Fruit fly (Drosophila melanogaster) S2 (cell line): ENCODE results near the gene RpL34b.

Experiments
- CG8478 ChIP-seq: fragments of >200 bp; optimal IDR thresholded peaks from 2 replicates; lab custom pipeline; 2018
- CTCF ChIP-seq, 2 experiments: fragments of >200 bp; optimal IDR thresholded peaks; 2 replicates each; lab custom pipeline; 2018

Gene RpL34b

dm6 chr3R:9365893-9366500 lies 35.0 kb downstream of the RpL34b start:
- TF ChIP-seq CG8478 = no peak
- TF ChIP-seq CTCF (optimal IDR thresholded peaks at IDR 0.05; lab: Kevin White, UChicago) = no peak

dm6 chr3R:9365121-9365520 lies 35.9 kb downstream of the RpL34b start, which contains the start of gene Srr:
Gene Srr (plus strand): TSS chr3R:9365398.
- TF ChIP-seq CG8478 (no peak), CTCF (optimal IDR thresholded peaks at IDR 0.05; lab: Kevin White, UChicago) (no peak)

DNA sequence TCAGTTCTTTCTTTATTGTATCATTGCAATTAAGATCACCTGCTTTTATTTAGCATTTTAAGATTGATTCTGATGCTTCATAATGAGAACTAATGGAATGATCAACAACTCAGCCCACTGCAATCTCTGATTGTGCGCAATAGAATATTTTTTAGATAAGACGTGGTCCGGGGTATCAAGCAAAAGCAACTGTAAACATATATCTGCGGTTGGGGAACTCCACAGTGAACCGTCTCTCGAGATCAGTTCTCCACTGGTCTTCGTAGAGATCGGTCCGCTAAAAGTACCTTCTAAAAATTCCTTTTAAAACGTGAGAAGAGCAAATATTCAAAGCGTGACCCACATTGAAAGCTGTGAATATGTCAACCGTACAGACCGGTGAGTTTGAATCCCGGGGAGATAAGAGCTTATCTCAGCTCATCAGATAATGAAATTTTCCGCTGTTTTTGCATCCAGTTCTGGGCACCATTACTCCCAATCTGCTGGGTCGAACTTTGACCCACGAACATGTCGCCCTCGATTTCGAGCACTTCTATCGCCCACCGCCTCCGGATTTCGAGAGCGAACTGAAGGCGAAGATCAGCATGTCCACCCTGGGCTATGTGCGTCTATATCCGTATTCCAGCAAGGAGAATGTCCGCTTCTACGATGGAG lies 37.8 kb downstream of the RpL34b start, which contains the start of gene CG18473:
Gene CG18473 (plus strand): TSS at position 240 of the 654 bp plus-strand sequence.
- TF ChIP-seq CG8478 (no peak), CTCF (optimal IDR thresholded peaks at IDR 0.05; lab: Kevin White, UChicago) (no peak)

DNA sequence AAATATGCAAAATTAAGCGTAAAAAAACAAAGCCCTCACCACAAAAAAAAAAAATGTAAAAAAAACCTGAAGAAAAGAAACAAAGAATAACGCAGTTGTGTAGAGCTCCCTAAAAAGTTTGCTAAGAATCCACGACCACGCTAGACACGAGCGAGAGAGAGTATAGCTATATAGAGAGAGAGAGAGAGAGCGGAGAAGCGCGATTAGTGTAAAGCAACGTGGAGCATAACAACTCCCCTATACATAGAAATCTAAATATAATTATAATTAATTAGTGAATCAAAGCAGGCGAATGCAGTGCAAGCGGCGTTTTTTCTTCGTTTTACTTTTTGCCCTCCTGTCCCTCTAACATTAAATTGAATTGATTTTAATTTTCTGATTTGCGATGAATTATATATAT lies 41.6 kb downstream of the RpL34b start:
- TF ChIP-seq CG8478 (no peak), CTCF (optimal IDR thresholded peaks at IDR 0.05; lab: Kevin White, UChicago) (no peak)

DNA sequence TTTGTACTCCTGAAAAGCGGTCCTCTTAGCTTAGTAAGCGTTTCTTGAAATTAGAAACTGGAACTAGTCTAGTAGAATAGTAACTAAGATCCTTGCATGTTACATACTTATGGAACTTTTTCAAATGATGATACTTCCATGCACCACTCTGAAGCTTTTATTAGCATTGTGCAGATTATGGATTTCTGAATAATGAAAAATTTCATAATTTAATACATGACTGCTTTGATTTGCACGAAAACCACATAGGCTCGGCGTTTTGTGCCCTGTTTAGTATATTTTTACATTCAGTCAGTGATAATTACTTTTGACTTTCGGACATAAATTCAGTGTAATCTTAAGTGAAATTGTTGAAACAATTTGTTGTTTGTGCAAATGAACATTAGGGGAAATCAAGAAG lies 45.8 kb downstream of the RpL34b start, which contains the start of gene CG43675:
Gene CG43675 (plus strand): TSS at position 301 of the 400 bp plus-strand sequence.
- TF ChIP-seq CG8478 = no peak
- TF ChIP-seq CTCF (optimal IDR thresholded peaks at IDR 0.05; lab: Kevin White, UChicago) = no peak

- no peak for TF ChIP-seq CTCF (optimal IDR thresholded peaks at IDR 0.05; lab: Kevin White, UChicago)
- no peak for TF ChIP-seq CG8478
Observed at dm6 chr3R:9353276-9353652, 47.8 kb downstream of the RpL34b start.

- TF ChIP-seq CTCF (optimal IDR thresholded peaks at IDR 0.05; lab: Kevin White, UChicago) (no peak), CG8478 (no peak)
Observed at dm6 chr3R:9352595-9353275, 48.3 kb downstream of the RpL34b start.

DNA sequence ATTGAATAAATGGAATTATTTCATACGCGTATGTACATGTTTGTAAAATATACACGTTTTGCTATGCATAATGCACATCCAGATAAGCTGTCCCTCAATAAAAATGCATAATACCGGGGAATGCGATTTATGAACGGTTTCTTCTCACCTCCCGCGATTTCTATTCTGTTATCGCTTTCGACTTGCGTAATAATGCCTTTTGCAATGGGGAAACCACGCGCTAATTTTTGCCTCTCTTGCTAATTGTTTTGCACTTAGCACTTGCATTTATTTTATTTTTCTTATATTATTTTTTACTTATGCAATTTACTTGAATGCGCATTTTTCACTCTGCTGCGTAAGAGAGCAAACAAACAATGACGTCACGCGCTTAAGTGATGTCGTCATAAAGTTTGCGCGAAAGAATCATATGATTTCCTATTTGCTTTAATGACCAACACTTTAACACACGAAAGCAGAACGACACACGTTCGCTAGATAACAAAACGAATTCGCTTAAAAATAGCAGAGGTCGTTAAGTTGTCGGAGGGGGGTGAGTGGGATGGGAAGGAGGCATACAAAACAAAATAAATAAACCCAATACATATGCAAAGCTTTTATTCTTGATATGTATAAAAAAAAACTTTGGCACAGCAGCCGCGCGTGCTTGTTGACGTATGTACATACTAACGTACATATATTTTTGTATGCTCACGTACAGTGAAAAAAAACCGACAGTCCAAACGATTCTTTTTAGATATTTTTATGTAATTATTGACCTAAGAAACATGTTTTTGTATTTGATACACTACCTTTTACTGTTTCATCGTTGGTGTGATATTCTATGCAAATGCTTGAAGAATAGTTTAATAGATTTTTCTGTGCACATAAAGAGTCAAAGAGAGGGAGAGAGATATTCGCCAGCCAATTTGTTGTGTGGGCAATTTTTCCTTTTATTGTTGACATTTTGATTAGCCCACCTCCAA lies 49.3 kb downstream of the RpL34b start:
- TF ChIP-seq CTCF (optimal IDR thresholded peaks at IDR 0.05; lab: Kevin White, UChicago) (no peak), CG8478 (no peak)

dm6 chr3R:9350561-9351379 lies 50.3 kb downstream of the RpL34b start:
- TF ChIP-seq CG8478 (no peak), CTCF (optimal IDR thresholded peaks at IDR 0.05; lab: Kevin White, UChicago) (no peak)
